Fruit fly (Drosophila melanogaster): Measurements from ENCODE around the gene ed.

dm6 chr2L:4021608-4022342, 9.4 kb upstream of the ed start:
- TF ChIP-seq ovo (GFP tag; optimal IDR thresholded peaks at IDR 0.05) (no peak), CG5204 (GFP tag; optimal IDR thresholded peaks at IDR 0.05) (no peak), CG7045 (GFP tag; optimal IDR thresholded peaks at IDR 0.05) (no peak), bab1 (GFP tag; optimal IDR thresholded peaks at IDR 0.05) (no peak), Clk (GFP tag; optimal IDR thresholded peaks at IDR 0.05) (no peak), Mnt (GFP tag; optimal IDR thresholded peaks at IDR 0.05) (no peak), kay (GFP tag; ENCODE audit: borderline replicate concordance) (no peak), cnc (optimal IDR thresholded peaks at IDR 0.05) (no peak), CG14711 (tag; optimal IDR thresholded peaks at IDR 0.05) (no peak), Hr96 (GFP tag; optimal IDR thresholded peaks at IDR 0.05) (no peak), tj (GFP tag; optimal IDR thresholded peaks at IDR 0.05) (no peak), toe (GFP tag; optimal IDR thresholded peaks at IDR 0.05) (no peak)
